Worm (Caenorhabditis elegans): Measurements from ENCODE around the gene eat-3.

ce11 chrII:9289127-9289526, 35.5 kb upstream of the eat-3 start:
- TF ChIP-seq peb-1 (tag; optimal IDR thresholded peaks at IDR 0.05) (no peak), ZK546.5 (tag; optimal IDR thresholded peaks at IDR 0.05) (no peak), egl-27 (tag; optimal IDR thresholded peaks at IDR 0.05) (no peak), unc-62 (GFP tag; optimal IDR thresholded peaks at IDR 0.05) (no peak), nhr-25 (tag; optimal IDR thresholded peaks at IDR 0.05) (no peak), unc-39 (tag; optimal IDR thresholded peaks at IDR 0.05) (no peak), aly-2 (tag; optimal IDR thresholded peaks at IDR 0.05) (no peak), ama-1 (optimal IDR thresholded peaks at IDR 0.05) (no peak), nhr-21 (tag; optimal IDR thresholded peaks at IDR 0.05) (no peak), alr-1 (tag; optimal IDR thresholded peaks at IDR 0.05) (no peak)

Measured in whole organism, L2 larva.